Worm (Caenorhabditis elegans) whole organism, L4 larva: Measurements from ENCODE around the gene Y53F4B.62.

Experiments used
- R02D3.7 ChIP-seq: fragments of 150-350 bp; sonication (generic microtip); optimal IDR thresholded peaks from 3 replicates; lab custom pipeline; 2014; ENCODE audit warnings: missing biosample characterization, missing genetic modification characterization
- T26A8.4 ChIP-seq: fragments of 200-800 bp; sonication (Bioruptor generic); IDR thresholded peaks from 2 replicates; pipeline ENCODE4 v1.3.6; 2022; ENCODE audit warnings: missing genetic modification characterization, missing compliant biosample characterization
- dve-1 ChIP-seq: sonication (generic microtip); optimal IDR thresholded peaks from 2 replicates; lab custom pipeline; 2017; ENCODE audit warnings: antibody characterized with exemption, mild to moderate bottlenecking, missing genetic modification characterization, missing compliant biosample characterization; ENCODE audit not compliant: insufficient read depth
- mdl-1 ChIP-seq, 2 experiments: fragments of 150-350 bp in 1 of 2; sonication (generic microtip) in 1 of 2; optimal IDR thresholded peaks; 2 replicates each; lab custom pipeline; 2014 to 2017; ENCODE audit warnings: missing biosample characterization in 2 of 2, missing genetic modification characterization in 2 of 2
- mep-1 ChIP-seq: fragments of 150-350 bp; sonication (generic microtip); optimal IDR thresholded peaks from 3 replicates; lab custom pipeline; 2014; ENCODE audit warnings: missing biosample characterization, missing genetic modification characterization
- nhr-102 ChIP-seq: sonication (generic microtip); optimal IDR thresholded peaks from 2 replicates; lab custom pipeline; 2016; ENCODE audit warnings: mild to moderate bottlenecking, missing genetic modification characterization, moderate library complexity, missing compliant biosample characterization
- nhr-11 ChIP-seq: fragments of 150-350 bp; optimal IDR thresholded peaks from 2 replicates; lab custom pipeline; 2014; ENCODE audit warnings: missing biosample characterization, missing genetic modification characterization
- nhr-25 ChIP-seq: sonication (generic microtip); optimal IDR thresholded peaks from 2 replicates; lab custom pipeline; 2017; ENCODE audit warnings: missing genetic modification characterization, mild to moderate bottlenecking, missing compliant biosample characterization, antibody characterized with exemption, moderate library complexity, borderline replicate concordance; ENCODE audit not compliant: insufficient read depth
- snpc-4 ChIP-seq: fragments of 150-350 bp; optimal IDR thresholded peaks from 2 replicates; lab custom pipeline; 2014; ENCODE audit warnings: missing biosample characterization, missing genetic modification characterization
- unc-39 ChIP-seq: sonication (generic microtip); optimal IDR thresholded peaks from 2 replicates; lab custom pipeline; 2017; ENCODE audit warnings: missing biosample characterization, missing genetic modification characterization

DNA sequence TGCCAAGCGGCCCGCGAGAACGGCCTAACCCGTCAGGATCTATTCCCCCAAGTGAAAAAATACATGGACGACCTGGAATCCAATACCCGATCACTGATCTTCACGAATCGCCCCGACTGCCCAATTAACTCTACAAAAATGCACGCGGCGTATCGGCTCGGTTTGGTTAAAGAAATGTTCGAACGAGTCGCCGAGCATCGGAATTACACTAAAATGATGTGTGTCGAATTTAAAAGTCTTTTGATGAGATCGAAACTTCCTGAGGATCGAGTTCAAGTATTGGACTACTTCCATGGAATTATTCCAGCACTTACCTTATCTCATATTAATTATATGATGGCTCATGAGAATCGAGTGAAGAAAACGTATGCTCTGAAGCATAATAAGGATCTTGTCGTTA is 23.2 kb downstream of the Y53F4B.62 start:
- TF ChIP-seq mdl-1 (tag; optimal IDR thresholded peaks at IDR 0.05; lab: Kevin White, UChicago) = no peak
- no peak for TF ChIP-seq nhr-102 (tag; lab: Kevin White, UChicago)
- TF ChIP-seq unc-39 (tag; lab: Kevin White, UChicago) = no peak
- TF ChIP-seq snpc-4 (tag; lab: Kevin White, UChicago) = no peak
- no peak for TF ChIP-seq R02D3.7 (tag; lab: Kevin White, UChicago)
- TF ChIP-seq dve-1 (tag; lab: Kevin White, UChicago) = no peak
- no peak for TF ChIP-seq nhr-11 (tag; lab: Kevin White, UChicago)
- no peak for TF ChIP-seq mep-1 (tag; lab: Kevin White, UChicago)
- no peak for TF ChIP-seq nhr-25 (tag; lab: Kevin White, UChicago)
- TF ChIP-seq T26A8.4 (GFP tag; lab: Robert Waterston, UW) = no peak
